Worm (Caenorhabditis elegans) whole organism, L1 larva: ENCODE measurements around the gene ZK673.5.

ENCODE experiments used
- fkh-10 ChIP-seq: sonication (generic microtip); optimal IDR thresholded peaks from 2 replicates; lab custom pipeline; 2017; ENCODE audit warnings: missing biosample characterization, missing genetic modification reagents, missing genetic modification characterization
- fkh-8 ChIP-seq: sonication (generic microtip); optimal IDR thresholded peaks from 2 replicates; lab custom pipeline; 2016; ENCODE audit warnings: mild to moderate bottlenecking, missing genetic modification characterization, missing compliant biosample characterization
- lin-13 ChIP-seq: fragments of 150-350 bp; optimal IDR thresholded peaks from 2 replicates; lab custom pipeline; 2014; ENCODE audit warnings: missing biosample characterization, missing genetic modification reagents, missing genetic modification characterization
- mep-1 ChIP-seq: fragments of 150-350 bp; optimal IDR thresholded peaks from 2 replicates; lab custom pipeline; 2014; ENCODE audit warnings: missing biosample characterization, missing genetic modification characterization
- nhr-11 ChIP-seq: fragments of 150-350 bp; optimal IDR thresholded peaks from 2 replicates; lab custom pipeline; 2014; ENCODE audit warnings: missing biosample characterization, missing genetic modification characterization
- sox-4 ChIP-seq: sonication (generic microtip); optimal IDR thresholded peaks from 2 replicates; lab custom pipeline; 2016; ENCODE audit warnings: missing genetic modification characterization, missing compliant biosample characterization
- unc-62 ChIP-seq: fragments of 150-350 bp; optimal IDR thresholded peaks from 2 replicates; lab custom pipeline; 2014; ENCODE audit warnings: missing biosample characterization, missing genetic modification reagents, missing genetic modification characterization
- zag-1 ChIP-seq: fragments of 150-350 bp; optimal IDR thresholded peaks from 2 replicates; lab custom pipeline; 2014; ENCODE audit warnings: missing biosample characterization, missing genetic modification characterization

DNA sequence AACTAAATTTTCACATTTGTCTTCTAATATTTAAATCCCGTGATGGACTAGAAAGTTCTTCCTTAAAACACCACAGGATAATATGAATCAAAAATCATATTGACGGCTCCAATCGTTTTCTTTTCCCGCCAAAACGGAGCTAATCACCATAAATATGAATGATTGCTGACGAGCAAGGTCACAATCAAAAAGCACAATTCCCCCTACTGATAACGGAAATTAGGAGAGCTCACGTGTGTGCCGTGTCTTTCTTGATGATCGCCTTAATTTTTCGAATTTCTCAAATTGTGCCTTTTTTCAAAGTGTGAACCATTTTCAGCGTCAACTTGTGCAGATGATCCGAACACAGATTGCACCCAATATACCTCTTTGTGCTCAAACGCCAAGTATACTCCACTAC, 17.4 kb upstream of the ZK673.5 start:
- TF ChIP-seq mep-1 (tag; lab: Kevin White, UChicago), result no peak
- TF ChIP-seq fkh-8 (tag; lab: Kevin White, UChicago), result no peak
- TF ChIP-seq nhr-11, result no peak
- TF ChIP-seq fkh-10 (GFP tag; lab: Kevin White, UChicago), result no peak
- TF ChIP-seq lin-13, result no peak
- no peak for TF ChIP-seq sox-4 (tag; lab: Kevin White, UChicago)
- TF ChIP-seq unc-62 (GFP tag; lab: Kevin White, UChicago), result no peak
- no peak for TF ChIP-seq zag-1 (tag; lab: Kevin White, UChicago)
